Worm (Caenorhabditis elegans) whole organism, midembryonic: ENCODE results near the gene teg-1.

Experiments
- T22C8.4 ChIP-seq: fragments of 200-800 bp; sonication (Bioruptor generic); IDR thresholded peaks from 2 replicates; pipeline ENCODE4 v1.3.6; 2022; ENCODE audit warnings: missing genetic modification characterization, missing compliant biosample characterization
- cog-1 ChIP-seq: sonication (generic microtip); optimal IDR thresholded peaks from 2 replicates; lab custom pipeline; 2016; ENCODE audit warnings: missing genetic modification characterization, missing compliant biosample characterization
- flt-1 ChIP-seq: fragments of 200-800 bp; sonication (Bioruptor generic); IDR thresholded peaks from 2 replicates; pipeline ENCODE4 v1.3.6; 2022; ENCODE audit warnings: missing genetic modification characterization, missing compliant biosample characterization
- klf-2 ChIP-seq: fragments of 200-800 bp; sonication (Bioruptor generic); conservative IDR thresholded peaks from 2 replicates; pipeline ENCODE4 v1.3.6; 2022; ENCODE audit warnings: missing genetic modification reagents, missing genetic modification characterization, missing compliant biosample characterization
- med-1 ChIP-seq: sonication (generic microtip); optimal IDR thresholded peaks from 2 replicates; lab custom pipeline; 2017; ENCODE audit warnings: missing genetic modification characterization, mild to moderate bottlenecking, missing compliant biosample characterization, antibody characterized with exemption, missing genetic modification reagents; ENCODE audit not compliant: insufficient read depth
- ref-1 ChIP-seq: fragments of 200-800 bp; sonication (Bioruptor generic); conservative IDR thresholded peaks from 2 replicates; pipeline ENCODE4 v1.3.6; 2022; ENCODE audit warnings: missing genetic modification reagents, missing genetic modification characterization, missing compliant biosample characterization
- tab-1 ChIP-seq: fragments of 200-800 bp; sonication (Bioruptor generic); IDR thresholded peaks from 2 replicates; pipeline ENCODE4 v1.3.6; 2022; ENCODE audit warnings: missing genetic modification characterization, missing compliant biosample characterization
- ztf-23 ChIP-seq: fragments of 200-800 bp; sonication (Bioruptor generic); IDR thresholded peaks from 2 replicates; pipeline ENCODE4 v1.3.6; 2022; ENCODE audit warnings: missing genetic modification reagents, missing genetic modification characterization, missing compliant biosample characterization
- ztf-29 ChIP-seq: fragments of 200-800 bp; sonication (Bioruptor generic); IDR thresholded peaks from 2 replicates; pipeline ENCODE4 v1.3.6; 2022; ENCODE audit warnings: missing genetic modification reagents, missing genetic modification characterization, missing compliant biosample characterization

DNA sequence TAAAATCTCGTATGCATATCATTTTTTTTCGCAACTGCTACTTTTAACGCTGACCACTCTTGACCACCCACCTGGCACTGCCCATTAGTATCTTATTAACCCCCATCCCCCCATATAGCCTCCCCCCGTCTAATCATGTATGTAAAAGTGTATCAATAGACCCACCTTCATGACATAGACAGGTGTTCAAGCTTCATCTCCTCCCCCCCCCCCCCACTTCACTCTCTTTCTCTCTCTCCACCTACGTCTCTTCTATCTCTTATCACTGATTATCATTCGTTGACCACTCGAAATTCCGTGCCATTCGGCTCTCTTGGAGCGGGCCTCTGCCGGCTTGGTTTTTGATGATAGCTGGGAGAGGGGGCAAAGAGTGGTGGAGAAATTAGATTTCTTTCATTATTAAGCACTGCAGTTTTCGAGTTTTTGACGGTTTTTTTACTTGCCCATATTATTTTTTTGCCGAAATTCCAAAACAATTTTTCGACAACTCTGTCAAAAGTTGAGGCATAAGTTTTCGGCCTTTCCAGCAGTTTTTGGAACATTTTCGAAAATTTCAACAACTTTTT is 37.8 kb upstream of the teg-1 start:
- TF ChIP-seq flt-1 (GFP tag; lab: Robert Waterston, UW) (no peak), cog-1 (tag; lab: Kevin White, UChicago) (no peak), ztf-23 (no peak), ref-1 (GFP tag; lab: Robert Waterston, UW) (no peak), ztf-29 (GFP tag; lab: Robert Waterston, UW) (no peak), klf-2 (GFP tag; lab: Robert Waterston, UW) (no peak), T22C8.4 (no peak), tab-1 (GFP tag; lab: Robert Waterston, UW) (no peak), med-1 (no peak)
